Fruit fly (Drosophila melanogaster): Measurements from ENCODE around the gene CG33648.

DNA sequence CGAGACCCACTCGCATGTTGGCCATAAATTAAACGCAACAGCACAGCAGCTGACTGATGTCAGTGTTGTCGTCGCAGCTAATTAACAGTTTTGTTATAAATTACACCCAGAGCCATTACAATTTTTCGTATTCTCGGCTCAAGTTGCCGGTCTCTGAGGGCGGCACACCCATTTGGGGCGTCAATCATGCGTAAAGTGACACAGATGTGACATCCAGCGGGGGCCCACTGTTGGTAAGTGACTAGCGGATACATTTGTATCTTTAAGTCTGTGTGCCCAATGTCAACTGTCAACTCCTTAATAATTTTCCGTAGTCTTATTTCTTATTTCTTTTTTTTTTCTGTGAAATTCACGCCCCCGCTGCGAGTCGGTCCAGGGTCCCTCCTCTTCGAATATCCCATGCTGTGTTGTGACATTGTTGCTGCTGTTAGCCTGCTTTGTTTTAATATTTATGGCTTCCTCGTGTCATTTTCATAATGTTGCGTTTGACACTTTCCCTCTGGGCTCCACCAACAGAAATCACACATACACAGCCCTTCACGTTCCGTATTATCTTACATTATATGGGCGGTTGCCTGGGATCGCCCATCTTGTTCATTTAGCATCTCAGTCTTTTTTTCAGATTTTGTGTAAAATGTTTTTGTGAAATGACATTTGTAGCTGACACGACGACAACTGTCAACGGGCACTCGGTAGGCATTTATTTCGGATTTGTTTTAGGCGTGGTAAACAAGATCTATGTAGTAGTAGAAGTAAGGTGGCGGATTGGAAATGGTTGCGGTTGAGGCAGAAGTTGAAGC is 26.5 kb upstream of the CG33648 start:
- TF ChIP-seq psq (optimal IDR thresholded peaks at IDR 0.05) (no peak), ttk (optimal IDR thresholded peaks at IDR 0.05) (no peak), Sin3A (optimal IDR thresholded peaks at IDR 0.05) (no peak), h (optimal IDR thresholded peaks at IDR 0.05) (no peak)
